Fruit fly (Drosophila melanogaster) ovary, adult (tissue): ENCODE data around the gene CG7568.

Experiments used
- CG17801 ChIP-seq: fragments of 200-800 bp; optimal IDR thresholded peaks from 2 replicates; lab custom pipeline; 2019; ENCODE audit warnings: missing biosample characterization, mild to moderate bottlenecking, missing genetic modification characterization, moderate library complexity; ENCODE audit not compliant: partially characterized antibody

Gene CG7568

DNA sequence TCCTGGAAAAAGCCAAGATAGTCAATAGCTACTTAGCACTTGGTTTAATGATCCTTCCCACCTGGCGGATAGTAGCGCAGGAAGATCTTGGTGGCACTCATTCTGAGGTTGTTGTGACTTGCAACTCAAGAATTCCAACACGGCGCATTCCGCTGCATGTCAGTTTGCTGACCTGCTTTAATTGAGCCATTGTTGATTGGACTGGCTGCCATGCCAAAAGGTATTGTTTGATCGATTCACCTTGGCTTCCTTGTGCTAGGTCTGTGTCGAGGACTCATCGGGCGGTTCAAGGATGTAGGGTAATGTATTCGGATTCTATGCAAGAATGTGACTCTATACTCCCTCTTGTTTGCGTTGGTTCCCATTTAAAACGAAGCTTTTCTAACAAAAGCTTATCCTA is at the start of gene CG7568:
Gene CG7568 (minus strand): TSS at position 101 of the 400 bp plus-strand sequence.
- no peak for TF ChIP-seq CG17801

DNA sequence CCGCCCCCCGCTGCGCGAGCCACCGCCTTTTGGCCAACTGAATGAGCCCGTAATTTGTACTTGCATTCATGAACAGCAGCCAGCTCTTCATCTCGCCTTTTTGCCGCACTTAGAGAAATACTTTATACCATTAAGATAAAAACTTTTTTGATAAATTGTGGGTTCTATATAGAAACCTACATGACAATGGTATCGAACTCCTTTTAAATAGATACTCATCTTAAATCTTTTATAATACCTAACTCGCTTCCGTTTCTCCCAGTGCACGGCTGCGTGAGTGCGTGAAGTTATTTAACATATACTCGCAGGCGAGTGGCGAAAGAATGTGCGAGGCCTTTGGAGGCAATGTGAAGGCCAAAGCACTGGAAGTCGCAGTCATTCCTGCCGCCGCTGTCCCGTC is 25.2 kb upstream of the CG7568 start:
- no peak for TF ChIP-seq CG17801

DNA sequence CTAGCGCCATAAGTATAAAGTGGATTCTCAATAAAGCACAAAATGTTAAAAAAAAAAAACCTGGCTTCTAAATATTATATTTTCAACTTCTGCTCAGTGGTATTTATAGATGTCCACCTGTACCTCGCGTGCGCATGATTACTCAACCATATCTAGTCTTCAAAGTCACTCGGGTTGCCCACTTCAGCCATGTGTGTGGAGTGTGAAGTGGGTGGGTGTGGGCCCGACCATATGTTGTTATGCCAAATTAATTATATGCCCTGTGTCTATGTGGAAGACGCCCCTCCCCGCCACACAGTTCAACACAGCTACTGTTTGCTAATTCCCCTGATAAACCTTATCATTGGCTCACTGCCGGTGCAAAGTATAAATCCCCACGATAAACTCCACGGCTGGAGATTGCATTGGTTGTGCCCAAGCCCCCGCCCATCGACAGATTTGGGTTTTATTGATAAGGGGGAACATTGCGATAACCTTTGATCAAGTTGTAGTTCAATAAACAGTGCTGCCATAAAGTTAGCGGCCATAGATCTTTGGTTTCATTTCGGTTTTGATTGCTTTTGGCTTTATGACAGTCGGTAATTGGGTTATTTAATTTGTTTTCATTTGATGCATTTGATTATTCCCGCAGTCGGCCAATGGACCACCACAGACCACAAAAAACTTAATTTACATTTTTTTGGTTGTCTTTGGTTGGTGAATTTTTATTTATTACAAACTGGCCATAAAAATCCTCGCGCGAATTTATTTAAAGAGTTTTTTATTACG is 20.2 kb upstream of the CG7568 start:
- TF ChIP-seq CG17801 = no peak

DNA sequence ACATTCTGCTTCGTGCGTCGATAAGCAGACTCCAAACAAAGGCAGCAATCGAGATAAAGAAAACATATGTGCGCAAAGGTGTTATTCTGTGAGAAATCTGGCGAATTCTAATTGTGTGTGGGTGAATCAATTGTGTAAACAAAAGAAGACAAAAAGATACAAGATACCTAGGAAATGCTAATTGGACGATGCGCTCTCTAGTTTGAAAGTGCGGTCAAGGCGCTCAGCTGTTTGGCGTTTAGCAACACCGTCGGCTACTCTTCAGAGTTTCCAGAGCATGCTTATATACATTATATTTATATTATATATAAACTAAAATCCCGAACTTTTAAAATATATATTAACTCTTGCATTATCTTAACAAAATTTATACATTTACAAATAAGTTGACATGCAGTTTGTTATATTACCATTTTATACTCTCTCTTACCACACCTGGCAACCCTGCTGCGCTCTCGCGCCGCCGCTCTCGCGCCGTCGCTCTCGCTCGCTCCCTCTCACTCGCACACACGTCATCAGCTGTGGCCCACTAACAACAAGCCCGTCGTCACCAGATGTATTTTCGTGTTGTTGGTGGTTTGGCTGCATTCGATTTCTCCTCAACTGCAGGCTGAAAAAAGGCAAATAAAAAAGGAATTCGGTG is 18.0 kb upstream of the CG7568 start, which contains the start of gene CG1907:
Gene CG1907 (plus strand): TSS at position 551 of the 643 bp plus-strand sequence.
- TF ChIP-seq CG17801 = peak; percentile 97

DNA sequence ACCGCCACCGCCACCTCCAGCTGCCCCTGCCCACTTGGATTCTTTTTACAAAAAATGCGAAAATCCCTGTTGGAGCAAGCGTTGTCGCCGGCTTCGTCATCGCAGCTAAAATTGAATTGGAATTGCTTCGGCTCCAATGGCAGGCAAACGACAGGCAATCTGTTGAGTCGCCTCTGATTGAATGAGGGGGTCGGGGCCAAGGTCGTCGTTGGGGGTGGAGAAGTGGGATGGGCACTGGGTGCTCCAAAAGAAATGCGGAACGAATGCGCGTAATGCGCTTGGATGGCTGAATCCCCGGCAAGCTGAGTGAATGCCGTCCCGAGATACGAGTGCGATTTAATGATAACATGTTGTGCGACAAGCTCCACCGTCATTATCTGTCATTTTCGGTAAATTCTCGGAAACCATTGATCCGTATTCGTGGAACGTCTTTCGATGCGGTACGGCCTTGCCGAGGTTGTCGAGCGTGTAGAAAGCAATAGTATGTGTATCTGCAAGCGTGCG is 17.1 kb upstream of the CG7568 start:
- TF ChIP-seq CG17801 = no peak

DNA sequence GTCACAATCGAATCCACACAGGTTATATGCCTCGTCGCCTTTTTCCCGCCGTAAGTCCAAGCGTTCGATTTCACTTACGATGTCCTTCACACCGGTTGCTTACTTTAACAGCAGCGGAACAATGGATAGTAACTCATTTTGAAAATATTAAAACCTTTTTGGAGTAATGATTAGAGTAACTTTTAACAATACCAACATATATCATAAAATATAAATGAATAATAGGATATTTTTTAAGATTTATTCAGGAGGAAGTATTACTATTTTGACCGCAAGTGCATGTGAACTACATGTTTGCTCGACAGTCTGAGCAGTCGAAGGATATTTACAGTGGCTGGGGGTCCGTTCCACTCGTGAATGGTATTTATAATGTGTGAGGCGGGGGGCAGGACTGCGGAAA is 16.5 kb upstream of the CG7568 start:
- no peak for TF ChIP-seq CG17801

DNA sequence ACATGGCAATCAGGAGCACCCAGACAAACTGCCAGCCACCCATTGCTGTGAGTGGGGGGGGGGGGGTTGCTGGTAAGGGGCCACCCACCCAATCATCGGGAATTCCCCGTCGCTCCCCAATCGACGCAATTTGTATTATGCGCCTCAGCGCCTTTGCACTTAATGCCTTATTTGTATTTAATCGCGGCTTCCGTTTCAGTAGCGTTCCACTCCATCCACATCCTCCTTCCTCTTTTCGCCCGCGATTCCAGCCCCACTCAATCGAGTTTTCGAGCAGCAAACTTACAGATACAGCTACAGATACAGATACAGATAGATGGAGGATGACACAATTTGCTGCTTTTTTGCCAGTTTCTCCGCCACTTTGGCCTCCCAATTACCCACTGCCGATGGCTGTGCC is 10.3 kb upstream of the CG7568 start:
- TF ChIP-seq CG17801 = no peak

DNA sequence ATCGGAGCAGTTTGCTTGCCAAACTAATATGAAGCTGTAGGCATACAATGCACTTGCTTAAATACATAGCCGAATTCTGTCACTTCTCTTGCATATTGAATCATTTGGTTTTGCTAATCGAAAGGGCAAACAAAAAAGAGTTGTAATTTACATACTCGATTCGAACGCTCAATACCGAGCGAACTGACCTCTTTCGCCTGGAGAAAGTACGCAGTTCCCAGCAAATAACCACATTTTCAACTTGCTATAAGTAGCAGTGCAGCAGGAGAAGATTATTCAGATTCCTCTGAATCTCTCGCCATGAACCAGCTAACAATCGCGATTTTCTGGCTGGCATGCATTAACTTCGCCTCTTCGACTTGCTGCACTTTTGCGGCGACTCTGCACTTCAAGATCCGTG is 7.5 kb upstream of the CG7568 start, which contains the start of gene Diedel2:
Gene Diedel2 (plus strand): TSS at position 301 of the 400 bp plus-strand sequence.
- TF ChIP-seq CG17801 = no peak

DNA sequence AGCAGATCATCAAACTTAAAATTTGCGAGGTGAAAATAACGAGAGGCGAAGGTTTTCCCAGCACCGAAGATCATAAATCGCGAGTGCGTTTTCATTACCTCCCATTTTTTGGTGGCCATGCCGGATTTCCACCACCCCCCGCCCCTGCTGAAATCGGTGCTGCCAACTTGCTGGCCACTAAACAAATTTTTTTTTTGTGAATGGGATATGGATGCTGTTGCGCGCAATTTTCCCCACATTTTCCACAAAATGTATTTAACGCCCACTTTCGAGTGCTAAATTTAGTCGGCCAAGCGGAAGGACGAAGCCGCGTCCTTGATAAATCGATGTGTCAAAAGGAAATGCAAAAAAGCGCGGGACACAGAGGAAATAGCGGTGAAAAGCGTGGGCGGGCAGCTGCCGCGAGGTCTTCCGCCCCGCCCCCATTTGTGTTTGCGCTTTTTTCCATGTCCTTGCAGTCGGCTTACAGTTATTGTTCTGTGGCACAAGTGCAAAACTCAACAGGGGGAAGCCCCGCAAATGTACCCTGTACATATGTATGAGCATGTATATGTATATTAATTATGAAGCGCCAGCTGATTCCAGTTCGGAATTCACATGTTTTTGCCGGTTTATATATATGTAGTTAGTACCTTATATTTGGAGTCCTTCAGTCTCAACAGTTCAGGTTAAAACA is 8.4 kb downstream of the CG7568 start:
- no peak for TF ChIP-seq CG17801

DNA sequence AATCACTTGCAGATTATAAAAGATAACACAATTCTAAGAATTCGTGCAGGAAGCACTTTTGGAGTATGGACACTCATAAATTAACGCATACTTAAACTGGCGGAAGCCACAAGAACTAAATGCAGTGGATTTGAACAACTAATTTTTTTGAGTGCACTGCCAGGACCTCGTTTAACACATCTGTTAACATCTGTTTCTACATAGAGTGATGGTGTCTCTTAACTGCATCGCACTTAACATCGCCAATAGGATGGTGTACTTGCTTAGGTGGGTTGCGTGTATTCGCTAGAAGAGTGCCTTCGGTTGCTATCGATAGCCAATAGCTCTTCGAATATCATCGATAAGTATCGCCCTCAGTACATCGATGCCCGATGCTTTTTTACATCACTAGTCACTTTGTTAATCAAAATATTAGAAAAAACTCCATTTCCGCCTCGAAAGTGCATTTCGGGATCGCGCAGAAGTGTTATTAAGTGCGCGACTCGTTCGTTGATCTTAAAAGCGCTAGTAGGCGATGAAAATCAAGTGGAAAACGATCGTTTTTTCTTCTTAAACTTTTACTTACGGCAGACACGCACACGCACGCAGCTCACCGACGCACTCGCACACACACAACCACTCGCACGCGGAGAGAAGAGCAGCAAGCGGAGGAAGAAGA is 9.1 kb downstream of the CG7568 start, which contains the start of gene alph:
Gene alph (plus strand): TSS at position 351 of the 658 bp plus-strand sequence.
- peak; percentile 2 for TF ChIP-seq CG17801

DNA sequence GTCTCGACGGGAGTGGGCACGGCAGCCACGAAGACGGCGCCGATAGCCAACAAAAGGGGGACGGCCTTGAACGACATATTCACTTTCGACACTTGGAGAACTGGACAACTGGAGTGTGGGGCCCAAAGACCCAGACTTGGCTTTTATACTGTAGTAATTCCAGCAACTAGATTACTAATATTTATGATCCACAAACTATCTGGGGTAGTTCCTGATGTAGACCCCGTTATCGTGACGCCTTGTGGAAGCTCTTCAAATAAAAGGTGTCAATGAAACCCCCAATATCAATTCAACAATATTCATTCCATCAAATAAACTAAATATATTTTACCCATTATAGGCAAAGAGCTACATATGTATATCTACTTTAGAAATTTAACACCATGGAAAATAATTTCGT is 9.9 kb downstream of the CG7568 start, which contains the start of gene CG31041:
Gene CG31041 (minus strand): TSS at position 101 of the 400 bp plus-strand sequence.
- no peak for TF ChIP-seq CG17801

DNA sequence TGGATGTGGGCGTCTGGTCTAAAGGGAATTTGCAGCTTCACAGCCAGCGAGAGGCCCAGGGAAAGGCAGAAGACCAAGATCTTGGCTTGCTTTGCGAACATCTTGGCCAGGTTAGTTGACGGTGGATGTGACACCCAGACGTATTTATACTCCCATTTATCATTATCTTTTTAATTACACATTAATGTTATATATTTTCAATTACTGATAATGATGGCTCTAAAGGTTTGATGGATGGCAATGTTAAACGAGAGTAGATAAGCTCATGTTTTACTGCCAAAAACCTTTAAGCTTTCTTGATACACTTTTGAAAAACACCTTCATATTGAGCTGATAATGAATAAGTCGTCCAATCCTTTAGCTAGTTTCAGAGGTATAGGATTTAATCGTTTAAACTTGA is 11.0 kb downstream of the CG7568 start, which contains the start of gene CG11470:
Gene CG11470 (minus strand): TSS at position 101 of the 400 bp plus-strand sequence.
- no peak for TF ChIP-seq CG17801

DNA sequence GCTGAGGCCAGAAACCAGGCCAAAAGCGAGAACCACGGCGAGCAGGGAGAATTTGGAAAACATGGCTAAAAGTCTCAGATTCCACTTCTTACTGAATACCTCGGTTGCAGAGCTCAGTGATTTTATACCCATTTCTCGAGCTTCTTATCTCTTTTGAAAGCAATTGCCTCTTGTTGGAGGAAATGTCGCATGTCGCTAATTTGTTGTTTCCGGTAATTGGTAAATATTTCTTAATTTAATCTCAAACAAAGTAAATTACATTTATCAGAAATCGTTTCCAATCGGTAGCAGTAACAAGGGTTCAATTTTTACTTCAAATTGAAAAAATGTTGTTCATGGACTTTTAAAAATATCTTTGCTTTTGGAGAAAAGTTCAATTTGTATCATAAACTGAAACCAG is 12.7 kb downstream of the CG7568 start, which contains the start of gene CG7567:
Gene CG7567 (minus strand): TSS at position 101 of the 400 bp plus-strand sequence.
- TF ChIP-seq CG17801 = no peak

DNA sequence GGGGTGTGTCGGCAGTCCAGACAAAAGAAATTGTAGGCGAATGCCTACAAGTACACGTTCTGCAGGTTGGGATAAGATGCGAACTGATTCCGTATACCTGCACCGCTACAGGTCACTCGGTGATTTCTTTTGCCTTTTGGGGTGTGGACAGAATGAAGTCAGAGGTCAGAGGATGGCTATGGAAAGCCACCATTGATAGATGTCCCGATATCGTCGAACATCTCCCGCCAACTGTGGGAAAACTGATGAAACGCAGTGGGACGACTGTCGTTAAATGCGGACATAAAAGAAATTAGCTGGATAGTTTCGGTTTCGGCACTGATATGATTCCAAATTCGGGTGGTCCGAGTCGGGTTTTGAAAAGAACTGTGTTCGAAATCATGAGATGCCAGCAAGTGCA is 13.9 kb downstream of the CG7568 start:
- no peak for TF ChIP-seq CG17801

DNA sequence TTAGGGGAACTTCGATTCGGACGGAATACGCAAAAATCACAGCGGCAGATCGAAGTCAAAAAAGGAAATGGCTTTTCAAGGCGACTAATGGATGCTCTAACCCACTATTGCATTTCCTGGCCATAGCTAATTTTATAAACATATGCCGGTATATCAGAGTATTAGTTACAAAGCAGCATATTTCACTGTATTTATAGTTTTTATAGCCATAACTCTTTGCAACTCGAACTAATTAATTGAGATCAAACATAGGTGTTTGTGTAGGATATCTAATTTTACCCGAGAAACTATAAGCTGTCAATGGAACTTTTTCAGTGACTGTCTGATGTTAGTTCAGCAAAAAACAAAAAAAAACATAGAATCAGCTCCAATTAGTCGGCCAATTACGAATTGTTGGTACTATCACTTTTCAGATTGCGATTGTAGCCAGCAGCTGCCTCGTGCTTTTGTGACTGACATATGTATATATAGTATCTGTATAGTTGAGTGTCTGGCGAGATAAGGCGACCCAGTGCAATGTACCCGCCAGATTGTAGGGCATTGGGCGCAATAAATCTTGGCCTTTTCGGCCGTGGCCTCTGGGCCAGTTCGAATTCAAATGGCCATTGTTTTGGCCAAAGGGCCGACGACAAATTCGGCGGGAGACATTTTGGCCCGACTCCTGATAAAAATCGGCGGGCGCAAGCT is 15.5 kb downstream of the CG7568 start:
- TF ChIP-seq CG17801 = no peak

DNA sequence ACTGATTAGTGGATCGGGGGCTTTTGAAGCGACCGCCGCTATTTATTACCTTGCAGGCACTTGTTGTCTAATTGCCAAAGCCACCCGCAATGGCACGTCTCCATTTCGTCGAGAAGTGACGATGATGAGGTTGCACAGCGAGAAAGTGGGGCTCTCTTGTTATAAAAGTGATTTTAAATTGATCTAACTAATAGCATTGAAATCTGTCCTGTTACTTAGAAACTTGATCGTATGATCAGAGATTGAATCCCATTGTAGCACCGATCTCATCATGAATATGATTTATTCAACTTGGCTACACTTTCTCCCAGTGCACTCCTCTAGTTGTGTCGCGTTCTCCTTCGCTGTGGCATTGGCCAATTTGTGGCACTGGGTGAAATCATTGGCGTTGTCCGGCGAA is 16.4 kb downstream of the CG7568 start:
- TF ChIP-seq CG17801 = no peak
